Worm (Caenorhabditis elegans): Measurements from ENCODE around the gene R05G6.3.

DNA sequence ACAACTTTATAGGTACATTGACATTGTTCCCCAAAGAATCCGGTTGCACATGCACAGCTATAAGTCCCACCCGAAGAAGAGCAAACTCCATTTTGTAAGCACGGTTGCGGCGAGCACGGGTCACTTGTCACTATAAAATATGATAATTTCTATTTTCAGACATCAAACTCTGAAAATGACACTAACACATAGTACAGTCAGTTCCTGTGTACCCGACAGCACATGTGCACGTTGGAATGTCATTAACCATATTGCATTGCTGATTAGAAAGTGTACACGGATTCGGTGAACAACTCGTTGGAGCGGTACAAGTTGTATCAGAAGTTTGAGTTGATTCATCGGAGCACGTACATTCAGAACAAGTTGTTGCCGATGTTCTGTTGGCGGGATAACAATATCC, 19.1 kb upstream of the R05G6.3 start:
- TF ChIP-seq M03D4.4 (tag; optimal IDR thresholded peaks at IDR 0.05) (no peak), nhr-237 (tag; optimal IDR thresholded peaks at IDR 0.05) (no peak), pha-4 (tag; optimal IDR thresholded peaks at IDR 0.05) (no peak), lin-13 (tag; optimal IDR thresholded peaks at IDR 0.05) (no peak), snpc-4 (tag; optimal IDR thresholded peaks at IDR 0.05) (no peak), mab-5 (tag; optimal IDR thresholded peaks at IDR 0.05) (no peak), blmp-1 (tag; optimal IDR thresholded peaks at IDR 0.05) (no peak), ceh-39 (tag; optimal IDR thresholded peaks at IDR 0.05) (no peak), nhr-76 (tag; optimal IDR thresholded peaks at IDR 0.05) (no peak), bed-3 (GFP tag; optimal IDR thresholded peaks at IDR 0.05) (no peak)
